Fruit fly (Drosophila melanogaster): ENCODE data around the gene Cda4.

Gene Cda4

dm6 chrX:22575082-22575481 lies 57.4 kb downstream of the Cda4 start:
- no peak for TF ChIP-seq CG17568 (GFP tag; optimal IDR thresholded peaks at IDR 0.05)
- TF ChIP-seq stwl (tag; optimal IDR thresholded peaks at IDR 0.05): peak; percentile 91

- TF ChIP-seq CG2199 (GFP tag; IDR thresholded peaks at IDR 0.05) (peak; percentile 95), CG13296 (GFP tag; optimal IDR thresholded peaks at IDR 0.05) (no peak), Oli (tag; optimal IDR thresholded peaks at IDR 0.05) (no peak), Doc2 (GFP tag; IDR thresholded peaks at IDR 0.05) (no peak), Ets65A (GFP tag) (peak; percentile 26)
These were observed 58.1 kb downstream of the Cda4 start for dm6 chrX:22574362-22574761.

- TF ChIP-seq CG2199 (GFP tag; IDR thresholded peaks at IDR 0.05): peak; percentile 97
These were observed 62.5 kb downstream of the Cda4 start for dm6 chrX:22570024-22570423.

DNA sequence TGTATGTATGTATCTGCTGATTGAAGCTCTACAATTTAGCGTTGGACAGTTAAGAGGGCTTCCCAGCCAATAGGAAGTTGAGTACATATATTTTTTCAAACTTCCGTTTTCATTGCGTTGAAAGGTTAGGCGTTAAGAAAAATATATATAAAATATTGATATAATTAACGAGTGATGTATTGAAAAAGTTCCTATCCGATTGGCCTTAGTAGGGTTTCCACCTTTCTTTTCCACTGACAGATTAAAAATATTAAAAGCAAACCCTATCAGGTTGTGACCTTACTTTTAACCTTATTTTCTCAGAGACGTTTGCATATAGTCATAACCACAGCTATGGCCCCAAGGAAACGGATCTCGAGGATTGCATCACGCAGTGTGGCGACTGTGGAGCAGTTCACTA lies 85.7 kb downstream of the Cda4 start, which contains the start of gene CG17601:
Gene CG17601, plus strand, starts transcription at position 301 of the 400 bp plus-strand sequence.
- TF ChIP-seq hth (optimal IDR thresholded peaks at IDR 0.05) (no peak), CG7786 (GFP tag; optimal IDR thresholded peaks at IDR 0.05) (no peak), Oaz (GFP tag; IDR thresholded peaks at IDR 0.05) (no peak), CG4854 (GFP tag; optimal IDR thresholded peaks at IDR 0.05) (no peak), CG18262 (tag; optimal IDR thresholded peaks at IDR 0.05) (no peak), CG11247 (GFP tag; IDR thresholded peaks at IDR 0.05) (no peak)

- no peak for TF ChIP-seq nerfin-1 (tag; optimal IDR thresholded peaks at IDR 0.05)
- peak; percentile 78 for TF ChIP-seq CTCF (GFP tag; optimal IDR thresholded peaks at IDR 0.05)
- TF ChIP-seq cato (GFP tag; optimal IDR thresholded peaks at IDR 0.05; ENCODE audit: borderline replicate concordance): no peak
- no peak for TF ChIP-seq dysf (GFP tag; IDR thresholded peaks at IDR 0.05)
- TF ChIP-seq CG10431 (GFP tag; optimal IDR thresholded peaks at IDR 0.05): no peak
- TF ChIP-seq HmgZ (tag; optimal IDR thresholded peaks at IDR 0.05): no peak
- TF ChIP-seq sens (GFP tag): peak; percentile 18
- no peak for TF ChIP-seq NC2α (GFP tag; optimal IDR thresholded peaks at IDR 0.05)
These were observed 87.8 kb downstream of the Cda4 start for dm6 chrX:22544660-22545059.

dm6 chrX:22544222-22544621 lies 88.3 kb downstream of the Cda4 start, which contains the start of gene Cluap1:
Gene Cluap1, minus strand, starts transcription at chrX:22544322.
- TF ChIP-seq CG14710 (tag; optimal IDR thresholded peaks at IDR 0.05) (peak; percentile 7), grau (tag; optimal IDR thresholded peaks at IDR 0.05) (no peak), dmrt11E (tag; optimal IDR thresholded peaks at IDR 0.05) (peak; percentile 10), lola (GFP tag; optimal IDR thresholded peaks at IDR 0.05) (peak in 1 of 3 experiments; percentile 8), CG11504 (tag; optimal IDR thresholded peaks at IDR 0.05) (peak; percentile 21)

- TF ChIP-seq CG4617 (GFP tag; optimal IDR thresholded peaks at IDR 0.05; ENCODE audit: borderline replicate concordance) (peak; percentile 74), gfzf (GFP tag; optimal IDR thresholded peaks at IDR 0.05) (peak; percentile 75), CG14441 (GFP tag; IDR thresholded peaks at IDR 0.05) (no peak), Camta (GFP tag; optimal IDR thresholded peaks at IDR 0.05) (no peak), Dad (GFP tag; optimal IDR thresholded peaks at IDR 0.05) (no peak), CG34224 (GFP tag; IDR thresholded peaks at IDR 0.05; ENCODE audit: partially characterized antibody) (no peak), sd (tag; optimal IDR thresholded peaks at IDR 0.05) (no peak), CG3065 (GFP tag; optimal IDR thresholded peaks at IDR 0.05) (no peak), HLH54F (GFP tag; optimal IDR thresholded peaks at IDR 0.05) (no peak), btn (GFP tag; optimal IDR thresholded peaks at IDR 0.05) (no peak), MBD-R2 (GFP tag; IDR thresholded peaks at IDR 0.05) (peak; percentile 31), trem (tag; optimal IDR thresholded peaks at IDR 0.05) (peak; percentile 15), disco-r (GFP tag; optimal IDR thresholded peaks at IDR 0.05) (no peak), CG32772 (GFP tag; IDR thresholded peaks at IDR 0.05) (peak; percentile 43; the same call in 1 of the 2 replicates), tna (GFP tag; IDR thresholded peaks at IDR 0.05; ENCODE audit: partially characterized antibody) (no peak), Abd-B (GFP tag; optimal IDR thresholded peaks at IDR 0.05) (no peak), CG1233 (GFP tag; optimal IDR thresholded peaks at IDR 0.05) (no peak)
These were observed 92.4 kb downstream of the Cda4 start, which contains the start of gene CG17598 for dm6 chrX:22540065-22540504. Gene CG17598, minus strand, starts transcription at chrX:22540383.

All from whole organism, embryonic.